Worm (Caenorhabditis elegans) whole organism, L4/young adult: Measurements from ENCODE around the gene C06H5.11.

Experiments used
- W03F9.2 ChIP-seq: fragments of 150-350 bp; optimal IDR thresholded peaks from 2 replicates; lab custom pipeline; 2014; ENCODE audit warnings: missing biosample characterization, missing genetic modification characterization
- dao-5 ChIP-seq: sonication (generic microtip); optimal IDR thresholded peaks from 2 replicates; lab custom pipeline; 2016; ENCODE audit warnings: missing genotype, missing genetic modification characterization, moderate library complexity, missing compliant biosample characterization
- him-1 ChIP-seq: sonication (generic microtip); optimal IDR thresholded peaks from 2 replicates; lab custom pipeline; 2016; ENCODE audit warnings: missing genotype, missing genetic modification reagents, missing genetic modification characterization, missing compliant biosample characterization

- TF ChIP-seq W03F9.2 (tag; lab: Kevin White, UChicago), result no peak
- TF ChIP-seq him-1 (tag; lab: Kevin White, UChicago), result no peak
- TF ChIP-seq dao-5 (tag; lab: Kevin White, UChicago), result no peak
These were observed 3.0 kb upstream of the C06H5.11 start, which contains the start of gene fbxa-156 for ce11 chrV:17896736-17897353.
